Worm (Caenorhabditis elegans): Measurements from ENCODE around the gene dgn-3.

ce11 chrX:1727056-1727455, 2.6 kb upstream of the dgn-3 start, which contains the start of gene F07G6.2:
- TF ChIP-seq him-1 (tag; optimal IDR thresholded peaks at IDR 0.05) (no peak), W03F9.2 (tag; optimal IDR thresholded peaks at IDR 0.05) (no peak)

Measured in whole organism, L4/young adult.